Fruit fly (Drosophila melanogaster) whole organism, embryonic: ENCODE results near the gene Rab3-GAP.

Experiments used
- Awh ChIP-seq: fragments of 200-800 bp; sonication (Bioruptor generic); IDR thresholded peaks from 2 replicates; pipeline ENCODE4, ENCODE4 v1.3.6; 2022; ENCODE audit warnings: missing biosample characterization, missing genetic modification characterization
- CG10654 ChIP-seq: fragments of 200-800 bp; sonication (Bioruptor generic); optimal IDR thresholded peaks from 2 replicates; lab custom pipeline; 2016; ENCODE audit warnings: missing biosample characterization, missing genetic modification characterization
- CG11723 ChIP-seq: fragments of 200-800 bp; sonication (Bioruptor generic); optimal IDR thresholded peaks from 2 replicates; lab custom pipeline; 2017; ENCODE audit warnings: missing biosample characterization, mild to moderate bottlenecking, missing genetic modification characterization
- CG12071 ChIP-seq: fragments of 200-800 bp; sonication (Bioruptor generic); optimal IDR thresholded peaks from 3 replicates; lab custom pipeline; 2018; ENCODE audit warnings: missing biosample characterization, mild to moderate bottlenecking, missing genetic modification characterization
- CG12236 ChIP-seq: fragments of 200-800 bp; sonication (Bioruptor generic); optimal IDR thresholded peaks from 2 replicates; lab custom pipeline; 2016; ENCODE audit warnings: missing biosample characterization, missing genetic modification characterization
- CG12659 ChIP-seq: fragments of 200-800 bp; sonication (Bioruptor generic); optimal IDR thresholded peaks from 3 replicates; lab custom pipeline; 2017; ENCODE audit warnings: mild to moderate bottlenecking, missing biosample characterization, missing genetic modification reagents, missing genetic modification characterization
- CG13296 ChIP-seq: fragments of 200-800 bp; sonication (Bioruptor generic); optimal IDR thresholded peaks from 3 replicates; lab custom pipeline; 2018; ENCODE audit warnings: missing biosample characterization, mild to moderate bottlenecking, missing genetic modification characterization
- CG1529 ChIP-seq: fragments of 200-800 bp; sonication (Bioruptor generic); optimal IDR thresholded peaks from 3 replicates; lab custom pipeline; 2018; ENCODE audit warnings: missing biosample characterization, missing genetic modification characterization
- CG1647 ChIP-seq: fragments of 200-800 bp; sonication (Bioruptor generic); optimal IDR thresholded peaks from 3 replicates; lab custom pipeline; 2016; ENCODE audit warnings: missing biosample characterization, missing genetic modification characterization
- CG16813 ChIP-seq: fragments of 200-800 bp; sonication (Bioruptor generic); IDR thresholded peaks from 3 replicates; pipeline ENCODE4 v1.3.6; 2022; ENCODE audit warnings: missing biosample characterization, missing genetic modification characterization; ENCODE audit not compliant: partially characterized antibody
- CG30020 ChIP-seq: fragments of 200-800 bp; optimal IDR thresholded peaks from 2 replicates; lab custom pipeline; 2019; ENCODE audit warnings: missing biosample characterization, mild to moderate bottlenecking, missing genetic modification characterization, moderate library complexity
- CG32767 ChIP-seq: fragments of 200-800 bp; sonication (Bioruptor generic); IDR thresholded peaks from 2 replicates; pipeline ENCODE4 v1.3.6; 2022; ENCODE audit warnings: missing biosample characterization, missing genetic modification characterization
- CG32772 ChIP-seq: fragments of 200-800 bp; sonication (Bioruptor generic); IDR thresholded peaks from 2 replicates; pipeline ENCODE4 v1.3.6; 2022; ENCODE audit warnings: missing biosample characterization, missing genetic modification characterization
- CG4820 ChIP-seq: fragments of 200-800 bp; sonication (Bioruptor generic); optimal IDR thresholded peaks from 3 replicates; lab custom pipeline; 2016; ENCODE audit warnings: missing biosample characterization, missing genetic modification characterization
- CG4854 ChIP-seq: fragments of 200-800 bp; sonication (Bioruptor generic); optimal IDR thresholded peaks from 2 replicates; lab custom pipeline; 2016; ENCODE audit warnings: missing biosample characterization, missing genetic modification characterization, inconsistent platforms
- CG5953 ChIP-seq: fragments of 200-800 bp; sonication (Bioruptor generic); IDR thresholded peaks from 2 replicates; pipeline ENCODE4 v1.3.6; 2022; ENCODE audit warnings: missing biosample characterization, missing genetic modification characterization
- CG6813 ChIP-seq: fragments of 200-800 bp; sonication (Bioruptor generic); optimal IDR thresholded peaks from 2 replicates; lab custom pipeline; 2017; ENCODE audit warnings: missing biosample characterization, missing genetic modification characterization, mild to moderate bottlenecking, moderate library complexity, missing genetic modification reagents
- CG7745 ChIP-seq: fragments of 200-800 bp; sonication (Bioruptor generic); optimal IDR thresholded peaks from 2 replicates; lab custom pipeline; 2018; ENCODE audit warnings: missing biosample characterization, mild to moderate bottlenecking, missing genetic modification characterization, moderate library complexity
- CG8359 ChIP-seq: fragments of 200-800 bp; sonication (Bioruptor generic); optimal IDR thresholded peaks from 2 replicates; lab custom pipeline; 2017; ENCODE audit warnings: missing biosample characterization, mild to moderate bottlenecking, missing genetic modification characterization, borderline replicate concordance
- CG8388 ChIP-seq: fragments of 200-800 bp; sonication (Bioruptor generic); optimal IDR thresholded peaks from 2 replicates; lab custom pipeline; 2019; ENCODE audit warnings: missing biosample characterization, mild to moderate bottlenecking, missing genetic modification characterization, moderate library complexity
- CG9876 ChIP-seq: fragments of 200-800 bp; sonication (Bioruptor generic); optimal IDR thresholded peaks from 2 replicates; lab custom pipeline; 2016; ENCODE audit warnings: missing biosample characterization, missing genetic modification characterization
- Dip2 ChIP-seq: fragments of 200-800 bp; sonication (Bioruptor generic); IDR thresholded peaks from 2 replicates; pipeline ENCODE4 v1.3.6; 2022; ENCODE audit warnings: missing biosample characterization, missing genetic modification characterization
- Drgx ChIP-seq: fragments of 200-800 bp; sonication (Bioruptor generic); IDR thresholded peaks from 2 replicates; pipeline ENCODE4 v1.3.6; 2022; ENCODE audit warnings: missing biosample characterization, missing genetic modification characterization
- ERR ChIP-seq: fragments of 200-800 bp; sonication (Bioruptor generic); optimal IDR thresholded peaks from 2 replicates; lab custom pipeline; 2016; ENCODE audit warnings: missing biosample characterization, missing genetic modification characterization
- Gug ChIP-seq: fragments of 200-800 bp; sonication (Bioruptor generic); IDR thresholded peaks from 4 replicates; pipeline ENCODE4 v1.3.6; 2022; ENCODE audit warnings: missing biosample characterization, missing genetic modification characterization
- Hmx ChIP-seq: fragments of 200-800 bp; sonication (Bioruptor generic); optimal IDR thresholded peaks from 2 replicates; lab custom pipeline; 2016; ENCODE audit warnings: missing biosample characterization, missing genetic modification characterization
- Neu2 ChIP-seq: fragments of 200-800 bp; sonication (Bioruptor generic); optimal IDR thresholded peaks from 3 replicates; lab custom pipeline; 2016; ENCODE audit warnings: missing biosample characterization, missing genetic modification characterization, borderline replicate concordance
- Oli ChIP-seq: fragments of 200-800 bp; sonication (Bioruptor generic); optimal IDR thresholded peaks from 2 replicates; lab custom pipeline; 2018; ENCODE audit warnings: missing biosample characterization, mild to moderate bottlenecking, missing genetic modification characterization, moderate library complexity
- Sox102F ChIP-seq: fragments of 200-800 bp; sonication (Bioruptor generic); optimal IDR thresholded peaks from 2 replicates; lab custom pipeline; 2018; ENCODE audit warnings: missing biosample characterization, mild to moderate bottlenecking, missing genetic modification characterization, moderate library complexity
- ac ChIP-seq: fragments of 200-800 bp; sonication (Bioruptor generic); optimal IDR thresholded peaks from 3 replicates; lab custom pipeline; 2017; ENCODE audit warnings: missing biosample characterization, mild to moderate bottlenecking, missing genetic modification characterization
- bigmax ChIP-seq: fragments of 200-800 bp; sonication (Bioruptor generic); optimal IDR thresholded peaks from 2 replicates; lab custom pipeline; 2018; ENCODE audit warnings: missing biosample characterization, mild to moderate bottlenecking, missing genetic modification characterization
- cad ChIP-seq: fragments of >200 bp; optimal IDR thresholded peaks from 2 replicates; lab custom pipeline; 2017; ENCODE audit warnings: missing biosample characterization, missing genetic modification characterization
- disco-r ChIP-seq: fragments of 200-800 bp; sonication (Bioruptor generic); optimal IDR thresholded peaks from 2 replicates; lab custom pipeline; 2016; ENCODE audit warnings: missing biosample characterization, missing genetic modification characterization
- dmrt99B ChIP-seq: fragments of 200-800 bp; sonication (Bioruptor generic); optimal IDR thresholded peaks from 2 replicates; lab custom pipeline; 2018; ENCODE audit warnings: missing biosample characterization, mild to moderate bottlenecking, missing genetic modification characterization, moderate library complexity
- dysf ChIP-seq: fragments of 200-800 bp; sonication (Bioruptor generic); IDR thresholded peaks from 3 replicates; pipeline ENCODE4 v1.3.6; 2022; ENCODE audit warnings: missing biosample characterization, missing genetic modification characterization
- fru ChIP-seq: fragments of >200 bp; optimal IDR thresholded peaks from 2 replicates; lab custom pipeline; 2017
- gsb ChIP-seq: fragments of 200-800 bp; sonication (Bioruptor generic); IDR thresholded peaks from 2 replicates; pipeline ENCODE4 v1.3.6; 2022; ENCODE audit warnings: missing biosample characterization, missing genetic modification characterization
- gt ChIP-seq: fragments of 200-800 bp; sonication (Bioruptor generic); IDR thresholded peaks from 2 replicates; pipeline ENCODE4 v1.3.6; 2022; ENCODE audit warnings: missing biosample characterization, missing genetic modification characterization
- klu ChIP-seq: fragments of 200-800 bp; sonication (Bioruptor generic); IDR thresholded peaks from 2 replicates; pipeline ENCODE4 v1.3.6; 2022; ENCODE audit warnings: missing biosample characterization, missing genetic modification characterization
- mirr ChIP-seq: fragments of 200-800 bp; sonication (Bioruptor generic); optimal IDR thresholded peaks from 3 replicates; lab custom pipeline; 2018; ENCODE audit warnings: missing biosample characterization, mild to moderate bottlenecking, missing genetic modification characterization
- nerfin-2 ChIP-seq: fragments of 200-800 bp; sonication (Bioruptor generic); IDR thresholded peaks from 2 replicates; pipeline ENCODE4 v1.3.6; 2022; ENCODE audit warnings: missing biosample characterization, missing genetic modification characterization; ENCODE audit not compliant: partially characterized antibody
- pzg ChIP-seq: fragments of 200-800 bp; sonication (Bioruptor generic); optimal IDR thresholded peaks from 3 replicates; lab custom pipeline; 2018; ENCODE audit warnings: missing biosample characterization, mild to moderate bottlenecking, missing genetic modification characterization, moderate library complexity
- rib ChIP-seq: fragments of 200-800 bp; sonication (Bioruptor generic); IDR thresholded peaks from 2 replicates; pipeline ENCODE4 v1.3.6; 2022; ENCODE audit warnings: missing biosample characterization, missing genetic modification characterization
- run ChIP-seq: fragments of 200-800 bp; sonication (Bioruptor generic); optimal IDR thresholded peaks from 3 replicates; lab custom pipeline; 2018; ENCODE audit warnings: missing biosample characterization, mild to moderate bottlenecking, missing genetic modification characterization
- salm ChIP-seq: fragments of 200-800 bp; sonication (Bioruptor generic); optimal IDR thresholded peaks from 2 replicates; lab custom pipeline; 2018; ENCODE audit warnings: missing biosample characterization, mild to moderate bottlenecking, missing genetic modification characterization
- seq ChIP-seq: fragments of 200-800 bp; sonication (Bioruptor generic); IDR thresholded peaks from 2 replicates; pipeline ENCODE4 v1.3.6; 2022; ENCODE audit warnings: missing biosample characterization, missing genetic modification characterization
- slbo ChIP-seq: fragments of 200-800 bp; sonication (Bioruptor generic); IDR thresholded peaks from 2 replicates; pipeline ENCODE4 v1.3.6; 2022; ENCODE audit warnings: missing biosample characterization, missing genetic modification characterization
- slp2 ChIP-seq: fragments of 200-800 bp; sonication (Bioruptor generic); optimal IDR thresholded peaks from 2 replicates; lab custom pipeline; 2016; ENCODE audit warnings: missing biosample characterization, missing genetic modification characterization
- tap ChIP-seq: fragments of 200-800 bp; optimal IDR thresholded peaks from 3 replicates; lab custom pipeline; 2019; ENCODE audit warnings: missing biosample characterization, mild to moderate bottlenecking, missing genetic modification characterization, moderate library complexity
- tio ChIP-seq: fragments of 200-800 bp; sonication (Bioruptor generic); optimal IDR thresholded peaks from 2 replicates; lab custom pipeline; 2017; ENCODE audit warnings: missing biosample characterization, missing genetic modification characterization, inconsistent platforms
- tll ChIP-seq, 2 experiments: fragments of 200-800 bp in 1 of 2; fragments of >200 bp in 1 of 2; sonication (Bioruptor generic) in 1 of 2; optimal IDR thresholded peaks; 2 replicates each; lab custom pipeline; 2017 to 2019; ENCODE audit warnings: missing biosample characterization in 2 of 2, missing genetic modification characterization in 2 of 2, mild to moderate bottlenecking in 1 of 2, moderate library complexity in 1 of 2

The Rab3-GAP gene

dm6 chr2L:12055837-12056388 lies 7.1 kb downstream of the Rab3-GAP start, which contains the start of the genes JhI-21, RpL7-like and CG34164 (continued):
- peak; percentile 2 for TF ChIP-seq CG12659 (GFP tag; lab: Kevin White, UChicago)
- peak; percentile 86 for TF ChIP-seq pzg
- no peak for TF ChIP-seq CG10654 (GFP tag; lab: Kevin White, UChicago)
- no peak for TF ChIP-seq CG8359 (GFP tag; lab: Kevin White, UChicago)
- no peak for TF ChIP-seq gsb (GFP tag; lab: Robert Waterston, UW)
- no peak for TF ChIP-seq Gug
- no peak for TF ChIP-seq Oli (tag; lab: Kevin White, UChicago)
- TF ChIP-seq rib (GFP tag; lab: Robert Waterston, UW) = no peak
- no peak for TF ChIP-seq fru (lab: Kevin White, UChicago)
- TF ChIP-seq ERR = no peak
- no peak for TF ChIP-seq CG1529 (GFP tag; lab: Kevin White, UChicago)
- no peak for TF ChIP-seq CG4854
- TF ChIP-seq run (tag; lab: Kevin White, UChicago) = no peak
- TF ChIP-seq CG5953 (GFP tag; lab: Robert Waterston, UW) = no peak
- no peak for TF ChIP-seq CG7745 (tag; lab: Kevin White, UChicago)
- TF ChIP-seq CG12236 (GFP tag; lab: Kevin White, UChicago) = no peak
- TF ChIP-seq nerfin-2 (GFP tag; lab: Robert Waterston, UW) = no peak; the same call in 1 of the 2 replicates
- TF ChIP-seq CG32772 (GFP tag; lab: Robert Waterston, UW) = no peak
- TF ChIP-seq Neu2 (GFP tag; lab: Kevin White, UChicago) = no peak
- TF ChIP-seq tll (GFP tag; optimal IDR thresholded peaks at IDR 0.05; lab: Kevin White, UChicago) = no peak
- no peak for TF ChIP-seq gt (GFP tag; lab: Robert Waterston, UW)
- TF ChIP-seq tio (GFP tag; lab: Kevin White, UChicago) = no peak
- TF ChIP-seq klu (GFP tag; lab: Robert Waterston, UW) = no peak
- no peak for TF ChIP-seq dmrt99B
- no peak for TF ChIP-seq slbo (GFP tag; lab: Robert Waterston, UW)
- no peak for TF ChIP-seq ac
- no peak for TF ChIP-seq CG13296 (GFP tag; lab: Kevin White, UChicago)
- TF ChIP-seq seq (GFP tag; lab: Robert Waterston, UW) = peak; percentile 31; the same call in 1 of the 2 replicates
- TF ChIP-seq Dip2 = no peak
- no peak for TF ChIP-seq CG6813 (GFP tag; lab: Kevin White, UChicago)
- no peak for TF ChIP-seq Awh (GFP tag; lab: Robert Waterston, UW)
- TF ChIP-seq CG1647 (GFP tag; lab: Kevin White, UChicago) = no peak
- TF ChIP-seq Hmx = no peak
- no peak for TF ChIP-seq cad (GFP tag; lab: Kevin White, UChicago)
- no peak for TF ChIP-seq slp2
- no peak for TF ChIP-seq tap (tag; lab: Kevin White, UChicago)
- TF ChIP-seq Drgx (GFP tag; lab: Robert Waterston, UW) = 0 out of 2 replicates have a peak, but pooled peaks have one; percentile 18
- no peak for TF ChIP-seq CG8388
- peak; percentile 56; the same call in 2 of the 3 replicates for TF ChIP-seq CG16813 (GFP tag; lab: Robert Waterston, UW)
- TF ChIP-seq bigmax (GFP tag; lab: Kevin White, UChicago) = no peak
- no peak for TF ChIP-seq CG32767 (GFP tag; lab: Robert Waterston, UW)
- TF ChIP-seq CG9876 (GFP tag; lab: Kevin White, UChicago) = no peak
- TF ChIP-seq CG4820 (GFP tag; lab: Kevin White, UChicago) = no peak
- TF ChIP-seq CG30020 (tag; lab: Kevin White, UChicago) = peak; percentile 2
- no peak for TF ChIP-seq CG12071 (GFP tag; lab: Kevin White, UChicago)
- TF ChIP-seq Sox102F (GFP tag; lab: Kevin White, UChicago) = no peak
- no peak for TF ChIP-seq mirr
- no peak for TF ChIP-seq CG11723 (GFP tag; lab: Kevin White, UChicago)
- TF ChIP-seq salm = no peak
- TF ChIP-seq dysf (GFP tag; lab: Robert Waterston, UW) = no peak
- no peak for TF ChIP-seq disco-r (GFP tag; lab: Kevin White, UChicago)
